Fruit fly (Drosophila melanogaster): ENCODE measurements around the gene CG5439.
A peak's percentile ranks its signal among the peaks of the same experiment; 100 is the strongest.

Gene CG5439

dm6 chr2L:13164994-13165801 is 11.8 kb upstream of the CG5439 start, which contains the start of gene Sirt1:
Sirt1 (plus strand) TSS chr2L:13165564.
- TF ChIP-seq CG5204 (GFP tag; optimal IDR thresholded peaks at IDR 0.05) = no peak
- TF ChIP-seq CG33017 (tag; optimal IDR thresholded peaks at IDR 0.05) = peak; percentile 73
- no peak for TF ChIP-seq Hr96 (GFP tag; optimal IDR thresholded peaks at IDR 0.05)
- no peak for TF ChIP-seq toe (GFP tag; optimal IDR thresholded peaks at IDR 0.05)
- TF ChIP-seq cic (GFP tag; optimal IDR thresholded peaks at IDR 0.05) = peak; percentile 88
- TF ChIP-seq Mnt (GFP tag; optimal IDR thresholded peaks at IDR 0.05) = peak; percentile 82
- TF ChIP-seq kay (GFP tag; ENCODE audit: borderline replicate concordance) = peak; percentile 99
- peak; percentile 85 for TF ChIP-seq CG11617 (GFP tag; optimal IDR thresholded peaks at IDR 0.05)
- peak; percentile 43 for TF ChIP-seq bab1 (GFP tag; optimal IDR thresholded peaks at IDR 0.05)
- TF ChIP-seq CG14711 (tag; optimal IDR thresholded peaks at IDR 0.05) = peak; percentile 79
- peak; percentile 46 for TF ChIP-seq CG1620 (GFP tag; optimal IDR thresholded peaks at IDR 0.05)
- TF ChIP-seq CG7101 (tag; optimal IDR thresholded peaks at IDR 0.05) = peak; percentile 86
- TF ChIP-seq cnc (optimal IDR thresholded peaks at IDR 0.05) = peak in 1 of 2 experiments; percentile 12
- TF ChIP-seq pad (GFP tag; optimal IDR thresholded peaks at IDR 0.05) = peak; percentile 76
- peak; percentile 79 for TF ChIP-seq CG7045 (GFP tag; optimal IDR thresholded peaks at IDR 0.05)
- peak; percentile 55 for TF ChIP-seq ovo (GFP tag; optimal IDR thresholded peaks at IDR 0.05)
- TF ChIP-seq Clk (GFP tag; optimal IDR thresholded peaks at IDR 0.05) = no peak
- TF ChIP-seq CG12768 (GFP tag; optimal IDR thresholded peaks at IDR 0.05) = peak; percentile 78
- TF ChIP-seq Crg-1 (GFP tag; optimal IDR thresholded peaks at IDR 0.05) = peak; percentile 23
- no peak for TF ChIP-seq tj (GFP tag; optimal IDR thresholded peaks at IDR 0.05)

dm6 chr2L:13165802-13166347 is 11.1 kb upstream of the CG5439 start, which contains the start of gene DnaJ-H:
DnaJ-H (minus strand) TSS chr2L:13166072.
- TF ChIP-seq Mnt (GFP tag; optimal IDR thresholded peaks at IDR 0.05) (peak; percentile 37), CG7101 (tag; optimal IDR thresholded peaks at IDR 0.05) (no peak), tj (GFP tag; optimal IDR thresholded peaks at IDR 0.05) (peak; percentile 88), cic (GFP tag; optimal IDR thresholded peaks at IDR 0.05) (peak; percentile 60)

dm6 chr2L:13176123-13176522 is 827 bp upstream of the CG5439 start, which contains the start of gene CG43925:
CG43925 (plus strand) TSS chr2L:13176423.
- TF ChIP-seq CG11617 (GFP tag; optimal IDR thresholded peaks at IDR 0.05) = no peak
- no peak for TF ChIP-seq bab1 (GFP tag; optimal IDR thresholded peaks at IDR 0.05)
- no peak for TF ChIP-seq CG7101 (tag; optimal IDR thresholded peaks at IDR 0.05)
- no peak for TF ChIP-seq CG7045 (GFP tag; optimal IDR thresholded peaks at IDR 0.05)
- TF ChIP-seq cic (GFP tag; optimal IDR thresholded peaks at IDR 0.05) = no peak
- TF ChIP-seq kay (GFP tag; ENCODE audit: borderline replicate concordance) = no peak
- TF ChIP-seq tj (GFP tag; optimal IDR thresholded peaks at IDR 0.05) = no peak
- TF ChIP-seq pad (GFP tag; optimal IDR thresholded peaks at IDR 0.05) = no peak
- no peak for TF ChIP-seq Mnt (GFP tag; optimal IDR thresholded peaks at IDR 0.05)

dm6 chr2L:13179095-13179494 is 2.1 kb downstream of the CG5439 start, which contains the start of gene Alg7:
Alg7 (plus strand) TSS chr2L:13179247.
- TF ChIP-seq Clk (GFP tag; optimal IDR thresholded peaks at IDR 0.05) = no peak
- peak; percentile 49 for TF ChIP-seq bab1 (GFP tag; optimal IDR thresholded peaks at IDR 0.05)
- no peak for TF ChIP-seq ovo (GFP tag; optimal IDR thresholded peaks at IDR 0.05)
- peak; percentile 45 for TF ChIP-seq tj (GFP tag; optimal IDR thresholded peaks at IDR 0.05)
- no peak for TF ChIP-seq pad (GFP tag; optimal IDR thresholded peaks at IDR 0.05)
- no peak for TF ChIP-seq cic (GFP tag; optimal IDR thresholded peaks at IDR 0.05)
- TF ChIP-seq Hr96 (GFP tag; optimal IDR thresholded peaks at IDR 0.05) = no peak
- TF ChIP-seq Mnt (GFP tag; optimal IDR thresholded peaks at IDR 0.05) = no peak
- TF ChIP-seq CG5204 (GFP tag; optimal IDR thresholded peaks at IDR 0.05) = no peak
- TF ChIP-seq Crg-1 (GFP tag; optimal IDR thresholded peaks at IDR 0.05) = no peak
- no peak for TF ChIP-seq CG11617 (GFP tag; optimal IDR thresholded peaks at IDR 0.05)
- TF ChIP-seq CG12768 (GFP tag; optimal IDR thresholded peaks at IDR 0.05) = no peak
- no peak for TF ChIP-seq CG7101 (tag; optimal IDR thresholded peaks at IDR 0.05)
- no peak for TF ChIP-seq CG1620 (GFP tag; optimal IDR thresholded peaks at IDR 0.05)

- no peak for TF ChIP-seq tj (GFP tag; optimal IDR thresholded peaks at IDR 0.05)
- no peak for TF ChIP-seq Crg-1 (GFP tag; optimal IDR thresholded peaks at IDR 0.05)
- TF ChIP-seq cic (GFP tag; optimal IDR thresholded peaks at IDR 0.05) = no peak
- TF ChIP-seq Clk (GFP tag; optimal IDR thresholded peaks at IDR 0.05) = no peak
- no peak for TF ChIP-seq CG7045 (GFP tag; optimal IDR thresholded peaks at IDR 0.05)
- TF ChIP-seq CG5204 (GFP tag; optimal IDR thresholded peaks at IDR 0.05) = no peak
- no peak for TF ChIP-seq CG33017 (tag; optimal IDR thresholded peaks at IDR 0.05)
- TF ChIP-seq CG14711 (tag; optimal IDR thresholded peaks at IDR 0.05) = no peak
- no peak for TF ChIP-seq ovo (GFP tag; optimal IDR thresholded peaks at IDR 0.05)
These were observed 5.5 kb downstream of the CG5439 start, which contains the start of gene Mgat3 for dm6 chr2L:13182415-13182814. Mgat3 (minus strand) TSS chr2L:13182596.

- TF ChIP-seq CG33017 (tag; optimal IDR thresholded peaks at IDR 0.05) = no peak
- TF ChIP-seq CG5204 (GFP tag; optimal IDR thresholded peaks at IDR 0.05) = no peak
- TF ChIP-seq toe (GFP tag; optimal IDR thresholded peaks at IDR 0.05) = no peak
- no peak for TF ChIP-seq Clk (GFP tag; optimal IDR thresholded peaks at IDR 0.05)
- TF ChIP-seq CG12768 (GFP tag; optimal IDR thresholded peaks at IDR 0.05) = no peak
- TF ChIP-seq cic (GFP tag; optimal IDR thresholded peaks at IDR 0.05) = no peak
- no peak for TF ChIP-seq CG14711 (tag; optimal IDR thresholded peaks at IDR 0.05)
- no peak for TF ChIP-seq CG11617 (GFP tag; optimal IDR thresholded peaks at IDR 0.05)
- no peak for TF ChIP-seq bab1 (GFP tag; optimal IDR thresholded peaks at IDR 0.05)
- no peak for TF ChIP-seq pad (GFP tag; optimal IDR thresholded peaks at IDR 0.05)
- no peak for TF ChIP-seq Mnt (GFP tag; optimal IDR thresholded peaks at IDR 0.05)
- no peak for TF ChIP-seq ovo (GFP tag; optimal IDR thresholded peaks at IDR 0.05)
- no peak for TF ChIP-seq kay (GFP tag; ENCODE audit: borderline replicate concordance)
- TF ChIP-seq CG7101 (tag; optimal IDR thresholded peaks at IDR 0.05) = no peak
- TF ChIP-seq CG1620 (GFP tag; optimal IDR thresholded peaks at IDR 0.05) = no peak
- no peak for TF ChIP-seq CG7045 (GFP tag; optimal IDR thresholded peaks at IDR 0.05)
- no peak for TF ChIP-seq tj (GFP tag; optimal IDR thresholded peaks at IDR 0.05)
These were observed 6.2 kb downstream of the CG5439 start, which contains the start of gene Rsph1 for dm6 chr2L:13183150-13183549. Rsph1 (plus strand) TSS chr2L:13183450.

Data from whole organism, adult.